Worm (Caenorhabditis elegans) whole organism, early embryonic: Measurements from ENCODE around the gene H40L08.8.
A peak's percentile ranks its signal among the peaks of the same experiment; 100 is the strongest.

Experiments
- B0310.2 ChIP-seq: sonication (generic microtip); optimal IDR thresholded peaks from 2 replicates; lab custom pipeline; 2016; ENCODE audit warnings: mild to moderate bottlenecking, missing genetic modification characterization, missing compliant biosample characterization
- F13C5.2 ChIP-seq: sonication (generic microtip); optimal IDR thresholded peaks from 2 replicates; lab custom pipeline; 2017; ENCODE audit warnings: mild to moderate bottlenecking, missing genetic modification characterization, inconsistent platforms, missing compliant biosample characterization
- ama-1 ChIP-seq: fragments of 150-350 bp; optimal IDR thresholded peaks from 2 replicates; lab custom pipeline; 2014
- ets-7 ChIP-seq: sonication (generic microtip); optimal IDR thresholded peaks from 2 replicates; lab custom pipeline; 2016; ENCODE audit warnings: missing genotype, missing genetic modification characterization, missing compliant biosample characterization
- flt-1 ChIP-seq: fragments of 200-800 bp; sonication (Bioruptor generic); IDR thresholded peaks from 2 replicates; pipeline ENCODE4 v1.3.6; 2022; ENCODE audit warnings: missing genetic modification characterization, missing compliant biosample characterization
- hmg-4 ChIP-seq: fragments of 200-800 bp; sonication (Bioruptor generic); optimal IDR thresholded peaks from 2 replicates; lab custom pipeline; 2018; ENCODE audit warnings: mild to moderate bottlenecking, missing genetic modification characterization, missing compliant biosample characterization
- sea-1 ChIP-seq: fragments of 200-800 bp; sonication (Bioruptor generic); conservative IDR thresholded peaks from 2 replicates; pipeline ENCODE4 v1.3.6; 2022; ENCODE audit warnings: missing genetic modification characterization, missing compliant biosample characterization
- tbx-37 ChIP-seq: fragments of 200-800 bp; sonication (Bioruptor generic); conservative IDR thresholded peaks from 2 replicates; pipeline ENCODE4 v1.3.6; 2022; ENCODE audit warnings: missing genetic modification reagents, missing genetic modification characterization, missing compliant biosample characterization

DNA sequence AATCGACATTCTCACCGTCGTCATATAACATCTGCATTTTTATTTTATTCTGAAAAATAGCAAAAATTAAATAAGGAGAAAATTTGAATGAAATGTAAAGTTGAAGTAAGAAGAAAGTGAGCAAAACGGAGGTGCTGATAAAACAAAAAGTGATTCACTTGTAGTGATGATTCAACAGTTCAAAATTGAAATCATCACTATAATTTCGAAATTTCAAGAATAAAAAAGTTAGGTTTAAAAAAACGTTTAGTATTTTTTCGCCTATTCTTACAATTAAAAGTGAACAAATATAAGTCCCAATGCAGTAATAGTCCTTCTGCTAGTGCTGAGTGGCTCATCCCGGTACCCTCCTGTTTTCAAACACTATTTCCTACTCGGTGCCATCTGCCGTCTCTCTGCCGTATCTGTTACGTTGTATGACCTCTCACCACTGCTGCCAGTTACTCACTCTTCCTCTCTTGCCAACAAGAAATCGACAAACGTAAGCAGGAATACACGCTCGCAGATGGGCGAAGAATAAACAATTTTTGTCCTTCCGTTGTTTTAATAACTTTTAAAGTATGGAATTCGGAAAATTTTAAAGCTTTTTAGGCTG is 23.0 kb upstream of the H40L08.8 start, which contains the start of gene dhhc-1:
- no peak for TF ChIP-seq ets-7 (tag; lab: Kevin White, UChicago)
- TF ChIP-seq B0310.2 (tag; lab: Kevin White, UChicago), result no peak
- no peak for TF ChIP-seq sea-1 (GFP tag; lab: Robert Waterston, UW)
- no peak; the same call in 1 of the 2 replicates for TF ChIP-seq flt-1 (GFP tag; lab: Robert Waterston, UW)
- TF ChIP-seq ama-1, result no peak
- TF ChIP-seq F13C5.2, result peak; percentile 28
- peak; percentile 45 for TF ChIP-seq hmg-4 (GFP tag; lab: Kevin White, UChicago)
- no peak for TF ChIP-seq tbx-37 (GFP tag; lab: Robert Waterston, UW)
